Fruit fly (Drosophila melanogaster) whole organism: ENCODE data around the gene CG9986.

Source experiments
- CG8478 ChIP-seq: fragments of >200 bp; optimal IDR thresholded peaks from 2 replicates; lab custom pipeline; 2018; ENCODE audit warnings: inconsistent platforms
- Dll ChIP-seq: fragments of >200 bp; optimal IDR thresholded peaks from 2 replicates; lab custom pipeline; 2017
- EcR ChIP-seq, 2 experiments: fragments of >200 bp; optimal IDR thresholded peaks; 2 replicates each; lab custom pipeline; 2017; ENCODE audit warnings: missing biosample characterization in 2 of 2, missing genetic modification characterization in 2 of 2, missing genetic modification reagents in 2 of 2
- pan ChIP-seq: fragments of >200 bp; optimal IDR thresholded peaks from 2 replicates; lab custom pipeline; 2017
- psq ChIP-seq: fragments of >200 bp; optimal IDR thresholded peaks from 2 replicates; lab custom pipeline; 2017
- usp ChIP-seq: fragments of >200 bp; optimal IDR thresholded peaks from 2 replicates; lab custom pipeline; 2017; ENCODE audit warnings: missing biosample characterization, missing genetic modification characterization, mixed read lengths

Gene CG9986

DNA sequence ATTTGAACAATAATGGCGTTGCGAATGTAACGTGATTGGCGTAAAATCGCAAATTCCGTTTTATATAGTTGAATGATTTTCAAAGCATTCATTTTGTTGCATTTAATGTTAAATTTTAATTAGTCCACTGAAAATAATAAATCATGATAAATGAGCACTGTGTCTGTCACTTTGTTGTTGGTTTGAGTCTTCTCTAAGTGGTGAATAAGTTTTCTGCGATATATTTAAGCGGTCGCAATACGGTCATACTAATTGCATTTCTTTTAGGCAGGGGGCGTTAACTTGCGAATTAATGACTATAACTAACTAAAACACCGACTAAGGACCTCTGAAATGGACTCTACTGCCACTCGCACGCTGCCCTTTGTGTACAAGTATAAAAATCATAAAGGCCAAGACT, at the start of gene CG9986:
Gene CG9986, plus strand, starts transcription at position 245 of the 400 bp plus-strand sequence.
- TF ChIP-seq psq (no peak), pan (no peak), usp (GFP tag; lab: Kevin White, UChicago) (no peak), EcR (GFP tag; optimal IDR thresholded peaks at IDR 0.05; lab: Kevin White, UChicago) (no peak), Dll (no peak), CG8478 (lab: Kevin White, UChicago) (no peak)

DNA sequence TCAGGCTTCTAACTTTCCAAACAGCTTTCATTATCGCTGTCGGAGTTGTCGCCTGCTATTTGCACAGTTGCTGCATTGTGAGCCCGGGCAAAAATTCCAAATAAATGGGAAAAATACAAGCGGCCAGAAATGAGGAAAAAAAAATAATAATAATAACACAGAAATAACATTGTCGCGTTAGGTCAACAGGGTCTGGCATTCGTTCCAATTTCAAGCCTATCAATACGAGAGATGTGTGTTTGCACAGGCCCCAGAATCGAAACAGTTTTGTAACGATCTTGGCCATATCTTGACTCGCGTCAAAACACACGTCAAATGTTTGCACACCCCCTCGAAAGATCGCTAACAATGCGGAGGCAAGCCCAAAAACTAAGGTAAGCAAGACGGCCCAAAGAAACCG, 49.5 kb upstream of the CG9986 start:
- TF ChIP-seq EcR (GFP tag; optimal IDR thresholded peaks at IDR 0.05; lab: Kevin White, UChicago) (no peak), pan (no peak), CG8478 (lab: Kevin White, UChicago) (no peak), psq (no peak), Dll (no peak), usp (GFP tag; lab: Kevin White, UChicago) (no peak)

dm6 chr3R:28558801-28559200, 47.1 kb upstream of the CG9986 start:
- no peak for TF ChIP-seq psq
- TF ChIP-seq Dll, result no peak
- TF ChIP-seq CG8478 (lab: Kevin White, UChicago), result no peak
- no peak for TF ChIP-seq EcR (GFP tag; optimal IDR thresholded peaks at IDR 0.05; lab: Kevin White, UChicago)
- TF ChIP-seq usp (GFP tag; lab: Kevin White, UChicago), result no peak
- no peak for TF ChIP-seq pan

DNA sequence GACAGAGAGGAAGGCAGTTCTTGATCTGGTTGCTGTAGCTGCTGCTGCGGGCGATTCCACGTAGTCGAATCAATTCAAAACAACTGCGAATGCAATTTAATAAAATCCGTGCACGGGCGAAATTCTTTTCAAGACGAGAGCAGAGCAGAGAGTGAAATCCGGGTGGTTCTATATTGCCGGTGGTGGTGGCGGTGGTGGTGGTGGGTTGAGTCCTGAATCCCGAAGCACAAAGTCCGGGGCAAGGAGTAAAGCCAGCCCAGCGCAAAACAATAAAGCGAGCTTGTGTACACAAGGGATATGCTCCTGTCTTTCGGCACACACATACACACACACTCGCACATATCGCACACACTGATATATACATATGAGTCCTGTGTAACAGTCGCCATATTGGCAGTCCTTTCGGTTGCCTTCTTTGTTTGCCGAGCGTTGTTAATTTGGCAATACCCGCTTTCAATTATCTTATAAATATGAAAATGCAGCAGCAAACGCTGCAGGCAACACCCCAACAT, 44.5 kb upstream of the CG9986 start:
- no peak for TF ChIP-seq Dll
- TF ChIP-seq EcR (GFP tag; optimal IDR thresholded peaks at IDR 0.05; lab: Kevin White, UChicago), result no peak
- no peak for TF ChIP-seq usp (GFP tag; lab: Kevin White, UChicago)
- no peak for TF ChIP-seq CG8478 (lab: Kevin White, UChicago)
- TF ChIP-seq psq, result no peak
- no peak for TF ChIP-seq pan

DNA sequence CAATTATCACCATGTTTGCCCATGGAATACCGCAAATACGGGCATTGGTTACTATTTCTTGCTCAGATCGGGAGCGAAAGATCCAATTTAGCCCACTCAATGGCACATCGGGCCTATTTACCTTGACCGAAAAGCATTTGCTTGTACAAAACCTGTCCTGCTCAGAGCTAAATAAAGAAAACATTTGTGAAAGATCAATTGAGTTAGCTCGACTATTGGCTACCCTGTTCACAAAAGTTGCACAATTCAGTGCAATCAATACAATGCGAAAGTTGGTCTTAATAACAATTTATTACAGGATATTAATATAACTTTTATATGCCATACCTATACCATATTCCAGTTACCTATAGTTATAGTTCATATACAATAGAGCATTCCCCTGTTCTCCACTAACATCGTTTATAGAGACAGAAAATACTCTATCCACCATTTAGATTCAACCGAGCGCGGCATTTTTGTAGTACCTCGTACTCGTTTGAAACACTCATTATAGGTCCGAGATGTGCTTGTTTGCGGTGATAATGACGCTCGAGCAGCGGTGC, 43.2 kb upstream of the CG9986 start:
- TF ChIP-seq Dll, result no peak
- TF ChIP-seq usp (GFP tag; lab: Kevin White, UChicago), result no peak
- TF ChIP-seq pan, result no peak
- TF ChIP-seq CG8478 (lab: Kevin White, UChicago), result no peak
- TF ChIP-seq psq, result no peak
- TF ChIP-seq EcR (GFP tag; optimal IDR thresholded peaks at IDR 0.05; lab: Kevin White, UChicago), result no peak

- TF ChIP-seq pan (no peak), Dll (no peak), usp (GFP tag; lab: Kevin White, UChicago) (no peak), EcR (GFP tag; optimal IDR thresholded peaks at IDR 0.05; lab: Kevin White, UChicago) (no peak), psq (no peak), CG8478 (lab: Kevin White, UChicago) (no peak)
These were observed 42.3 kb upstream of the CG9986 start for dm6 chr3R:28563531-28563930.

dm6 chr3R:28568095-28568750, 37.7 kb upstream of the CG9986 start:
- TF ChIP-seq usp (GFP tag; lab: Kevin White, UChicago) (no peak), EcR (GFP tag; optimal IDR thresholded peaks at IDR 0.05; lab: Kevin White, UChicago) (no peak), Dll (no peak), psq (no peak), CG8478 (lab: Kevin White, UChicago) (no peak), pan (no peak)

DNA sequence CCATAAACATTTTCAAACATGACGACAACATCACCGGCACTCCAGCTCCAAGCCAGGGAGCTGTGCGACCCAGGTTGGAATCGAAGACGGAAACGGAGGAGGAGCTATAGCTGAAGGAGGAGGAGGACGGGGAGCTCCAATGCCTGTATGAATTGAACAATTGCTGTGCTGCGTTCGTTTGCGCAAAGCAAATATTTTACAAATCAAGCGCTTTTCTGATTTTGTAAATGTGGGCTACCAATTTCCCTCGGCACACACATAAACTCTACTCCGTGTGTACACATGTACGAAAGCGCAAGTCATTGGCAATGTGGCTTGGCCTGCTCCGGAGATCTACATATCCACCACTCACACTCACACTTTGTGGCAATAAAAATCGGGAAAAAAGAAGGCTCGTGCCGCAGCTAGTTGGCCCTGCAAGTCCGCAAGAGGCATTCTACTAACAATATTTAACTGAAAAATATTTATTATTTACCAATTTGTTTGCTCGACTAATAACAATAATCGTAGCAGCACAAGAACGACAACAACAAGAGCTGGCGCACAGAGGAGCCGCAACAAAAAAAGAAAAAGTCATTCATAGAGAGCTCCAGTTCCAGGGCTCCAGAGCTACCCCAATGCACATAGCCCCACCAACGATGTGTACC, 36.2 kb upstream of the CG9986 start:
- TF ChIP-seq psq, result no peak
- no peak for TF ChIP-seq pan
- no peak for TF ChIP-seq CG8478 (lab: Kevin White, UChicago)
- no peak for TF ChIP-seq EcR (GFP tag; optimal IDR thresholded peaks at IDR 0.05; lab: Kevin White, UChicago)
- TF ChIP-seq usp (GFP tag; lab: Kevin White, UChicago), result no peak
- no peak for TF ChIP-seq Dll

- TF ChIP-seq EcR (GFP tag; optimal IDR thresholded peaks at IDR 0.05; lab: Kevin White, UChicago) (no peak), psq (no peak), pan (no peak), usp (GFP tag; lab: Kevin White, UChicago) (no peak), Dll (no peak), CG8478 (lab: Kevin White, UChicago) (no peak)
These were observed 35.1 kb upstream of the CG9986 start for dm6 chr3R:28570805-28571204.

- TF ChIP-seq CG8478 (lab: Kevin White, UChicago) (no peak), Dll (no peak), psq (no peak), EcR (GFP tag; optimal IDR thresholded peaks at IDR 0.05; lab: Kevin White, UChicago) (no peak), usp (GFP tag; lab: Kevin White, UChicago) (no peak), pan (no peak)
These were observed 32.9 kb upstream of the CG9986 start for dm6 chr3R:28572692-28573643.

DNA sequence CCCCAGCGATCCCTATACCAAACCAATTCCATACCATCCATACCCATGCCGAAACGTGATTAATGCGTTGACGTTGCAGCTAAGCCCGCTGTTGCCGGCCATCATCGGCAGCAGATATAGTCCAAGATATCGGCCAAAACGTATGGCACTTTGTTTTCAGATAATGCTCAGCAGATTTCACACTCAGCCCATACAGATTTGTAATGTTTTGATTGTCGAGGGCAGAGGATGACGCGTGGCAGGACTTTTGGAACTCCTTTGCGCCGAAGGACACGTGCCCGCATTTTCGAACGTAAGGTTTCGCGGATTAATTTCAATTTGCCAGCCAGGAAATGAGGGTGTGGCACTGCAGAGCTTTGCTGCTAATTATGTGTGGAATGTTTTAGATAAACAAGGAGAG, 29.0 kb upstream of the CG9986 start:
- TF ChIP-seq Dll (no peak), CG8478 (lab: Kevin White, UChicago) (no peak), EcR (GFP tag; optimal IDR thresholded peaks at IDR 0.05; lab: Kevin White, UChicago) (no peak), psq (no peak), pan (no peak), usp (GFP tag; lab: Kevin White, UChicago) (no peak)
